Worm (Caenorhabditis elegans) whole organism, L1 larva: ENCODE results near the gene lipl-8.

Source experiments
- C04F5.9 ChIP-seq: sonication (generic microtip); optimal IDR thresholded peaks from 2 replicates; lab custom pipeline; 2016; ENCODE audit warnings: missing genetic modification characterization, missing compliant biosample characterization
- C16A3.4 ChIP-seq: fragments of 150-350 bp; optimal IDR thresholded peaks from 2 replicates; lab custom pipeline; 2014; ENCODE audit warnings: missing biosample characterization, missing genetic modification characterization
- C34B4.2 ChIP-seq: sonication (generic microtip); optimal IDR thresholded peaks from 2 replicates; lab custom pipeline; 2017; ENCODE audit warnings: mild to moderate bottlenecking, missing genetic modification characterization, missing compliant biosample characterization
- F16B12.6 ChIP-seq: fragments of 150-350 bp; optimal IDR thresholded peaks from 2 replicates; lab custom pipeline; 2014; ENCODE audit warnings: missing biosample characterization, missing genetic modification characterization
- Y116A8C.19 ChIP-seq: sonication (generic microtip); optimal IDR thresholded peaks from 2 replicates; lab custom pipeline; 2016; ENCODE audit warnings: missing compliant biosample characterization, missing genetic modification characterization, borderline replicate concordance
- aha-1 ChIP-seq: fragments of 150-350 bp; optimal IDR thresholded peaks from 2 replicates; lab custom pipeline; 2014; ENCODE audit warnings: missing biosample characterization, missing genetic modification characterization
- aly-2 ChIP-seq: fragments of 150-350 bp; optimal IDR thresholded peaks from 2 replicates; lab custom pipeline; 2014; ENCODE audit warnings: missing biosample characterization, missing genetic modification characterization
- ama-1 ChIP-seq: fragments of 150-350 bp; optimal IDR thresholded peaks from 2 replicates; lab custom pipeline; 2014
- blmp-1 ChIP-seq: fragments of 150-350 bp; optimal IDR thresholded peaks from 2 replicates; lab custom pipeline; 2014; ENCODE audit warnings: missing biosample characterization, missing genetic modification characterization
- ceh-63 ChIP-seq: fragments of 200-800 bp; sonication (Bioruptor generic); optimal IDR thresholded peaks from 2 replicates; lab custom pipeline; 2018; ENCODE audit warnings: mild to moderate bottlenecking, missing genetic modification characterization, missing compliant biosample characterization
- ceh-8 ChIP-seq: fragments of 200-800 bp; sonication (Bioruptor generic); optimal IDR thresholded peaks from 2 replicates; lab custom pipeline; 2018; ENCODE audit warnings: mild to moderate bottlenecking, missing genetic modification characterization, moderate library complexity, missing compliant biosample characterization
- dsc-1 ChIP-seq: sonication (generic microtip); optimal IDR thresholded peaks from 2 replicates; lab custom pipeline; 2016; ENCODE audit warnings: mild to moderate bottlenecking, missing genetic modification characterization, missing compliant biosample characterization
- efl-3 ChIP-seq: fragments of 200-800 bp; sonication (Bioruptor generic); optimal IDR thresholded peaks from 2 replicates; lab custom pipeline; 2018; ENCODE audit warnings: mild to moderate bottlenecking, missing genetic modification characterization, missing compliant biosample characterization
- egl-27 ChIP-seq, 2 experiments: fragments of 150-350 bp in 1 of 2; sonication (generic microtip); optimal IDR thresholded peaks; 3 replicates each; lab custom pipeline; 2017 to 2018; ENCODE audit warnings: missing biosample characterization in 2 of 2, missing genetic modification characterization in 2 of 2, missing genetic modification reagents in 2 of 2
- elt-2 ChIP-seq: sonication (generic microtip); optimal IDR thresholded peaks from 2 replicates; lab custom pipeline; 2016; ENCODE audit warnings: missing genetic modification characterization, mild to moderate bottlenecking, inconsistent platforms, missing compliant biosample characterization, missing genetic modification reagents
- fkh-10 ChIP-seq: sonication (generic microtip); optimal IDR thresholded peaks from 2 replicates; lab custom pipeline; 2017; ENCODE audit warnings: missing biosample characterization, missing genetic modification reagents, missing genetic modification characterization
- grh-1 ChIP-seq: fragments of 200-800 bp; sonication (Bioruptor generic); IDR thresholded peaks from 2 replicates; pipeline ENCODE4 v1.3.6; 2022; ENCODE audit warnings: missing genetic modification reagents, missing genetic modification characterization, missing compliant biosample characterization
- hlh-17 ChIP-seq: fragments of 200-800 bp; sonication (Bioruptor generic); optimal IDR thresholded peaks from 2 replicates; lab custom pipeline; 2018; ENCODE audit warnings: missing genetic modification characterization, mild to moderate bottlenecking, missing compliant biosample characterization, moderate library complexity, borderline replicate concordance
- hlh-4 ChIP-seq: sonication (generic microtip); optimal IDR thresholded peaks from 2 replicates; lab custom pipeline; 2016; ENCODE audit warnings: mild to moderate bottlenecking, missing genetic modification characterization, missing compliant biosample characterization
- hpl-2 ChIP-seq: fragments of 150-350 bp; optimal IDR thresholded peaks from 2 replicates; lab custom pipeline; 2014; ENCODE audit warnings: missing biosample characterization, missing genetic modification reagents, missing genetic modification characterization
- irx-1 ChIP-seq: sonication (generic microtip); optimal IDR thresholded peaks from 2 replicates; lab custom pipeline; 2016; ENCODE audit warnings: missing genetic modification characterization, missing compliant biosample characterization
- isw-1 ChIP-seq: fragments of 200-800 bp; sonication (Bioruptor generic); IDR thresholded peaks from 2 replicates; pipeline ENCODE4 v1.3.6; 2022; ENCODE audit warnings: missing genetic modification characterization, missing compliant biosample characterization
- lin-13 ChIP-seq: fragments of 150-350 bp; optimal IDR thresholded peaks from 2 replicates; lab custom pipeline; 2014; ENCODE audit warnings: missing biosample characterization, missing genetic modification reagents, missing genetic modification characterization
- lin-14 ChIP-seq: fragments of 200-800 bp; sonication (Bioruptor generic); optimal IDR thresholded peaks from 2 replicates; lab custom pipeline; 2018; ENCODE audit warnings: mild to moderate bottlenecking, missing genetic modification characterization, moderate library complexity, missing compliant biosample characterization
- lin-15B ChIP-seq: fragments of 150-350 bp; sonication (generic microtip); optimal IDR thresholded peaks from 3 replicates; lab custom pipeline; 2014; ENCODE audit warnings: missing biosample characterization, missing genetic modification characterization
- lin-35 ChIP-seq, 2 experiments: fragments of 150-350 bp; optimal IDR thresholded peaks; 2 replicates each; lab custom pipeline; 2014; ENCODE audit warnings: missing biosample characterization in 2 of 2, missing genetic modification characterization in 2 of 2, missing genetic modification reagents in 2 of 2
- lin-39 ChIP-seq: fragments of 150-350 bp; optimal IDR thresholded peaks from 2 replicates; lab custom pipeline; 2014; ENCODE audit warnings: missing biosample characterization, missing genetic modification reagents, missing genetic modification characterization
- lir-3 ChIP-seq: sonication (generic microtip); optimal IDR thresholded peaks from 2 replicates; lab custom pipeline; 2016; ENCODE audit warnings: mild to moderate bottlenecking, missing genetic modification characterization, moderate library complexity, missing compliant biosample characterization; ENCODE audit not compliant: poor library complexity
- mab-9 ChIP-seq: fragments of 200-800 bp; sonication (Bioruptor generic); IDR thresholded peaks from 2 replicates; pipeline ENCODE4 v1.3.6; 2022; ENCODE audit warnings: missing genetic modification reagents, missing genetic modification characterization, missing compliant biosample characterization
- mef-2 ChIP-seq: fragments of 150-350 bp; optimal IDR thresholded peaks from 2 replicates; lab custom pipeline; 2014; ENCODE audit warnings: missing biosample characterization, missing genetic modification characterization
- nhr-11 ChIP-seq: fragments of 150-350 bp; optimal IDR thresholded peaks from 2 replicates; lab custom pipeline; 2014; ENCODE audit warnings: missing biosample characterization, missing genetic modification characterization
- nhr-19 ChIP-seq: fragments of 200-800 bp; sonication (Bioruptor generic); conservative IDR thresholded peaks from 2 replicates; pipeline ENCODE4 v1.3.6; 2022; ENCODE audit warnings: missing genetic modification characterization, missing compliant biosample characterization
- nhr-20 ChIP-seq: sonication (generic microtip); optimal IDR thresholded peaks from 2 replicates; lab custom pipeline; 2016; ENCODE audit warnings: mild to moderate bottlenecking, missing genetic modification characterization, missing compliant biosample characterization
- nhr-237 ChIP-seq: fragments of 150-350 bp; optimal IDR thresholded peaks from 2 replicates; lab custom pipeline; 2014; ENCODE audit warnings: missing biosample characterization, missing genetic modification characterization
- nhr-28 ChIP-seq: fragments of 150-350 bp; optimal IDR thresholded peaks from 2 replicates; lab custom pipeline; 2014; ENCODE audit warnings: missing biosample characterization, missing genetic modification characterization
- nhr-47 ChIP-seq: sonication (generic microtip); optimal IDR thresholded peaks from 2 replicates; lab custom pipeline; 2016; ENCODE audit warnings: mild to moderate bottlenecking, missing genetic modification characterization, moderate library complexity, missing compliant biosample characterization
- nhr-71 ChIP-seq: sonication (generic microtip); optimal IDR thresholded peaks from 2 replicates; lab custom pipeline; 2016; ENCODE audit warnings: mild to moderate bottlenecking, missing genetic modification characterization, moderate library complexity, missing compliant biosample characterization
- nhr-77 ChIP-seq: fragments of 150-350 bp; optimal IDR thresholded peaks from 2 replicates; lab custom pipeline; 2014; ENCODE audit warnings: missing biosample characterization, missing genetic modification characterization
- nhr-85 ChIP-seq: sonication (generic microtip); peaks from one replicate; lab custom pipeline; 2016; ENCODE audit warnings: missing genetic modification characterization, inconsistent platforms, missing compliant biosample characterization
- nhr-90 ChIP-seq: sonication (generic microtip); optimal IDR thresholded peaks from 2 replicates; lab custom pipeline; 2016; ENCODE audit warnings: mild to moderate bottlenecking, missing genetic modification characterization, missing compliant biosample characterization; ENCODE audit not compliant: poor library complexity
- pag-3 ChIP-seq: sonication (generic microtip); optimal IDR thresholded peaks from 2 replicates; lab custom pipeline; 2017; ENCODE audit warnings: missing genetic modification characterization, mild to moderate bottlenecking, missing compliant biosample characterization, antibody characterized with exemption, borderline replicate concordance; ENCODE audit not compliant: insufficient read depth
- pqm-1 ChIP-seq: sonication (generic microtip); optimal IDR thresholded peaks from 3 replicates; lab custom pipeline; 2017; ENCODE audit warnings: missing biosample characterization, missing genetic modification characterization
- rnt-1 ChIP-seq: sonication (generic microtip); optimal IDR thresholded peaks from 2 replicates; lab custom pipeline; 2016; ENCODE audit warnings: mild to moderate bottlenecking, missing genetic modification characterization, moderate library complexity, missing compliant biosample characterization
- sup-37 ChIP-seq: fragments of 200-800 bp; sonication (Bioruptor generic); optimal IDR thresholded peaks from 2 replicates; lab custom pipeline; 2018; ENCODE audit warnings: mild to moderate bottlenecking, missing genetic modification characterization, missing compliant biosample characterization
- tbx-2 ChIP-seq: sonication (generic microtip); optimal IDR thresholded peaks from 2 replicates; lab custom pipeline; 2016; ENCODE audit warnings: missing genetic modification characterization, missing compliant biosample characterization
- unc-30 ChIP-seq: sonication (generic microtip); optimal IDR thresholded peaks from 2 replicates; lab custom pipeline; 2017; ENCODE audit warnings: missing biosample characterization, missing genetic modification characterization
- unc-62 ChIP-seq: fragments of 150-350 bp; optimal IDR thresholded peaks from 2 replicates; lab custom pipeline; 2014; ENCODE audit warnings: missing biosample characterization, missing genetic modification reagents, missing genetic modification characterization
- vab-15 ChIP-seq: sonication (generic microtip); optimal IDR thresholded peaks from 2 replicates; lab custom pipeline; 2017; ENCODE audit warnings: missing genotype, mild to moderate bottlenecking, missing genetic modification characterization, missing compliant biosample characterization
- xbp-1 ChIP-seq: sonication (generic microtip); optimal IDR thresholded peaks from 2 replicates; lab custom pipeline; 2016; ENCODE audit warnings: missing genetic modification characterization, missing compliant biosample characterization
- zip-4 ChIP-seq: fragments of 200-800 bp; sonication (Bioruptor generic); optimal IDR thresholded peaks from 2 replicates; lab custom pipeline; 2018; ENCODE audit warnings: mild to moderate bottlenecking, missing genetic modification characterization, moderate library complexity, missing compliant biosample characterization
- ztf-11 ChIP-seq, 2 experiments: sonication (generic microtip); optimal IDR thresholded peaks; 2 replicates each; lab custom pipeline; 2016 to 2017; ENCODE audit warnings: missing genetic modification characterization in 2 of 2, missing biosample characterization in 1 of 2, missing compliant biosample characterization in 1 of 2
- ztf-4 ChIP-seq: fragments of 150-350 bp; optimal IDR thresholded peaks from 2 replicates; lab custom pipeline; 2014; ENCODE audit warnings: missing biosample characterization, missing genetic modification characterization

The lipl-8 gene

DNA sequence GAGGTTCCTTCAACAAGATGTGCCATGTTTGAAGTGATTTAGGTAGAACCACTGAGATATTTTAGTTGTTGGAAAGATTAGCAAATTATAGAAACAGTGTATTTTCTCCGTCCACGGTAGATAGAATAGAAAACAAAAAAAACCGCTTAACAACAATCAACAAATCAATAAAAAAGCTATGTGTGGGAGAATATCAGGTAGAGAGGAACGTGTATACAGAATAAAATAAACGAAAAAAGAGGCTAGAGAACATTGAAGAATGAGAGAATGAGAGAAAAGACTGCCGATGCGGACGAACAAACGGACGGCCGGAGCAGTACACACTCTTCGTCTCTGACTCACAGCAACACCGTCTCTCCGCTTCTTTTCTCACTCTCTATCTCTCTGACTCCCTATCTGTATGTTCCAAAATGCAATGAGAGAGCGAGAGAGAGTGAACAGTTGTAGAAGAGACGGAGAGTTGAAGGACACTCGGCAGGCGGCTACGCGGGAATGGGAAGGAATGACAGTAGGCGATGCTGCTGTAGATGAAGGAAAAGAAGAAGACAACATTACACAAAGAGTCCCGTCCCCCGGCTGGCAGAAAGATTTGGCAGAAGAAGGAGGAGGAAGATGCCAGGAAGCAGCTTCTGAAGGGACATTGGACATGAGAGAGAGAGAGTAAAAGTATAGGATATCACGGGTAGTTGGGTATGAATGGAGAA is 51.8 kb downstream of the lipl-8 start, which contains the start of gene unc-112 (continued):
- peak; percentile 57 to 65 for TF ChIP-seq lin-35 (GFP tag; optimal IDR thresholded peaks at IDR 0.05; lab: Kevin White, UChicago)
- TF ChIP-seq hlh-17 (GFP tag; lab: Kevin White, UChicago): no peak
- no peak for TF ChIP-seq hlh-4 (tag; lab: Kevin White, UChicago)
- peak; percentile 68 for TF ChIP-seq dsc-1
- TF ChIP-seq nhr-20 (tag; lab: Kevin White, UChicago): peak; percentile 76
- no peak for TF ChIP-seq efl-3 (GFP tag; lab: Kevin White, UChicago)
- peak; percentile 53 for TF ChIP-seq nhr-90 (tag; lab: Kevin White, UChicago)
- TF ChIP-seq aly-2 (tag; lab: Kevin White, UChicago): peak; percentile 5
- no peak for TF ChIP-seq lin-15B (tag; lab: Kevin White, UChicago)
- peak; percentile 85 for TF ChIP-seq nhr-71
- no peak for TF ChIP-seq aha-1 (tag; lab: Kevin White, UChicago)
- TF ChIP-seq elt-2 (tag; lab: Kevin White, UChicago): no peak
- TF ChIP-seq lin-39 (tag; lab: Kevin White, UChicago): no peak
- no peak for TF ChIP-seq sup-37
- no peak for TF ChIP-seq C04F5.9 (tag; lab: Kevin White, UChicago)
- TF ChIP-seq lir-3: peak; percentile 12
- no peak for TF ChIP-seq pqm-1 (tag; lab: Kevin White, UChicago)
- peak; percentile 41 for TF ChIP-seq nhr-85
- peak; percentile 99 for TF ChIP-seq pag-3 (tag; lab: Kevin White, UChicago)
- no peak for TF ChIP-seq Y116A8C.19 (tag; lab: Kevin White, UChicago)
- no peak for TF ChIP-seq zip-4 (GFP tag; lab: Kevin White, UChicago)
- TF ChIP-seq nhr-11 (tag; lab: Kevin White, UChicago): peak; percentile 37
- TF ChIP-seq ama-1: no peak
- peak; percentile 33 for TF ChIP-seq tbx-2 (tag; lab: Kevin White, UChicago)
- TF ChIP-seq mab-9 (GFP tag; lab: Robert Waterston, UW): no peak
- TF ChIP-seq unc-30: no peak
- TF ChIP-seq C16A3.4: peak; percentile 52
- no peak for TF ChIP-seq vab-15 (tag; lab: Kevin White, UChicago)
- no peak for TF ChIP-seq unc-62 (GFP tag; lab: Kevin White, UChicago)
- no peak for TF ChIP-seq irx-1 (tag; lab: Kevin White, UChicago)
- no peak for TF ChIP-seq nhr-28 (tag; lab: Kevin White, UChicago)
- peak; percentile 47 for TF ChIP-seq xbp-1
- TF ChIP-seq rnt-1: peak; percentile 64
- TF ChIP-seq nhr-19 (GFP tag; lab: Robert Waterston, UW): peak; percentile 62
- no peak for TF ChIP-seq nhr-47 (tag; lab: Kevin White, UChicago)
- peak in 1 of 2 experiments; percentile 42 for TF ChIP-seq egl-27 (tag; optimal IDR thresholded peaks at IDR 0.05; lab: Kevin White, UChicago)
- TF ChIP-seq hpl-2 (GFP tag; lab: Kevin White, UChicago): no peak
- no peak for TF ChIP-seq ztf-11 (tag; optimal IDR thresholded peaks at IDR 0.05; lab: Kevin White, UChicago)
- no peak for TF ChIP-seq grh-1 (GFP tag; lab: Robert Waterston, UW)
- peak; percentile 5 for TF ChIP-seq fkh-10 (GFP tag; lab: Kevin White, UChicago)
- TF ChIP-seq lin-13 (GFP tag; lab: Kevin White, UChicago): peak; percentile 1
- no peak for TF ChIP-seq nhr-237 (tag; lab: Kevin White, UChicago)
- peak; percentile 51 for TF ChIP-seq blmp-1 (tag; lab: Kevin White, UChicago)
- no peak for TF ChIP-seq nhr-77 (tag; lab: Kevin White, UChicago)
- TF ChIP-seq isw-1 (GFP tag; lab: Robert Waterston, UW): no peak
- no peak for TF ChIP-seq ceh-8 (GFP tag; lab: Kevin White, UChicago)
- no peak for TF ChIP-seq C34B4.2 (tag; lab: Kevin White, UChicago)
- peak; percentile 18 for TF ChIP-seq F16B12.6 (tag; lab: Kevin White, UChicago)
- peak; percentile 43 for TF ChIP-seq ztf-4 (tag; lab: Kevin White, UChicago)
- TF ChIP-seq ceh-63 (GFP tag; lab: Kevin White, UChicago): no peak
- peak; percentile 98 for TF ChIP-seq lin-14
- no peak for TF ChIP-seq mef-2
